Worm (Caenorhabditis elegans): Measurements from ENCODE around the gene adm-4.

DNA sequence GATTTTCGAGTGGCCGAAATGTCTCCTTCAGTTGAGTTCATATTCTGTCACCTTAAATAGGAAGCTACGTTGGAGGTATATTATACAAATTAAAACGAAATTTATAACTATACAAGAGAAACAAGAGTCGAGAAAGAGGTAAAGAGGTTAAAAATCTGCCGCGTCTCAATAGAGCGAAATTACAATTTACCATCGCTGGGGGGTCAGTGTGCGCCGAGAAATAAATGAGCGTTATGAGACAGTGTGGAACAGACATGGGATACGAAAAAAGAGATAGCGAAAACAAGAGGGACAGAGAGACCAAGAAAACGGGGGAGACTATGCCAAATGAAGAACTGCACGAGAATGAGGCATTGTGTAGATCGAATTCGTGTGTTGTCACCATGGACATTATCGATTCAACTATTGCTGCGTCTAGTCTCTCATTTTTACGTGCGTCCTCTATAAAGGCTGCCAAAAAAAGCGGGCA is 10.2 kb downstream of the adm-4 start, which contains the start of gene ZK154.5:
- TF ChIP-seq unc-39 (tag; optimal IDR thresholded peaks at IDR 0.05) (no peak), drap-1 (GFP tag; optimal IDR thresholded peaks at IDR 0.05) (no peak), M03D4.4 (tag; optimal IDR thresholded peaks at IDR 0.05) (no peak), blmp-1 (tag; optimal IDR thresholded peaks at IDR 0.05) (no peak), nhr-12 (tag; optimal IDR thresholded peaks at IDR 0.05) (no peak)

Data from whole organism, mixed stage, embryonic.